Fruit fly (Drosophila melanogaster): ENCODE measurements around the gene Aatf.

- TF ChIP-seq cic (GFP tag; optimal IDR thresholded peaks at IDR 0.05) (no peak), bab1 (GFP tag; optimal IDR thresholded peaks at IDR 0.05) (no peak), toe (GFP tag; optimal IDR thresholded peaks at IDR 0.05) (no peak), CG7101 (tag; optimal IDR thresholded peaks at IDR 0.05) (no peak), tj (GFP tag; optimal IDR thresholded peaks at IDR 0.05) (no peak), CG33017 (tag; optimal IDR thresholded peaks at IDR 0.05) (no peak), CG7045 (GFP tag; optimal IDR thresholded peaks at IDR 0.05) (no peak), kay (GFP tag; ENCODE audit: borderline replicate concordance) (no peak), pad (GFP tag; optimal IDR thresholded peaks at IDR 0.05) (no peak), Mnt (GFP tag; optimal IDR thresholded peaks at IDR 0.05) (no peak), CG12768 (GFP tag; optimal IDR thresholded peaks at IDR 0.05) (no peak)
Observed at dm6 chr2L:6721710-6722109, 4.3 kb downstream of the Aatf start.
